Worm (Caenorhabditis elegans): ENCODE measurements around the gene srd-8.

The srd-8 gene

ce11 chrIV:5602415-5602814, 43.0 kb downstream of the srd-8 start:
- peak; percentile 74 for TF ChIP-seq hlh-30 (tag; optimal IDR thresholded peaks at IDR 0.05; ENCODE audit: insufficient read depth)
- no peak for TF ChIP-seq ceh-82 (tag; optimal IDR thresholded peaks at IDR 0.05)
- TF ChIP-seq nhr-11 (tag; optimal IDR thresholded peaks at IDR 0.05): no peak

DNA sequence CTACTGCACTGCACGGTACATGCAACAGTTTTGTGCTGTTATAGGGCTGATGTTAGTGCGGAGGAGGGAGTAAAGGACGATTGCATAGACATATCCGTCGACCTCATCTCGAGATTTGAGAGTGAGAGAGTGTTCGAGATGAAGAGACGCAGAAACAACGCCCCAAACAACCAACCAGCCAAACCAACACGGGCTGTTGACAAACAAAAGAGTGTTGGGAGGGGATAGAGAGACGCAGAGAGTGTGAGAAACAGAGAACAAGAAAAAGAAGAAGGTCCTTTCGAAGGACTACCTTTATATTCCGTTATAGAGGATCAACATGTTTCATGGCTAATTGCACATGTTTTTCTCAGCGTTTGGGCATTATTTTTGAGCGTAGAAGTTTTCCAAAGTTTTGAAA, 45.1 kb downstream of the srd-8 start:
- no peak for TF ChIP-seq ZK546.5 (tag; optimal IDR thresholded peaks at IDR 0.05)
- TF ChIP-seq dpl-1 (GFP tag; optimal IDR thresholded peaks at IDR 0.05): no peak
- TF ChIP-seq ama-1 (optimal IDR thresholded peaks at IDR 0.05): no peak
- TF ChIP-seq lin-38 (GFP tag; IDR thresholded peaks at IDR 0.05): no peak
- peak; percentile 98 for TF ChIP-seq aha-1 (tag)
- no peak for TF ChIP-seq set-16 (GFP tag; IDR thresholded peaks at IDR 0.05)
- TF ChIP-seq D1046.2 (GFP tag; IDR thresholded peaks at IDR 0.05): no peak
- TF ChIP-seq nhr-237 (tag; optimal IDR thresholded peaks at IDR 0.05): no peak
- TF ChIP-seq zip-2 (tag; optimal IDR thresholded peaks at IDR 0.05): no peak
- no peak for TF ChIP-seq ceh-20 (GFP tag; IDR thresholded peaks at IDR 0.05)
- TF ChIP-seq mes-2 (tag; optimal IDR thresholded peaks at IDR 0.05; ENCODE audit: poor library complexity, severe bottlenecking): peak; percentile 35
- no peak for TF ChIP-seq F26F4.8 (GFP tag; conservative IDR thresholded peaks at IDR 0.05)
- no peak for TF ChIP-seq nhr-102 (tag; optimal IDR thresholded peaks at IDR 0.05)
- TF ChIP-seq mep-1 (tag; optimal IDR thresholded peaks at IDR 0.05): no peak
- no peak for TF ChIP-seq nhr-10 (tag; optimal IDR thresholded peaks at IDR 0.05)
- TF ChIP-seq tag-97 (GFP tag; IDR thresholded peaks at IDR 0.05): no peak
- no peak for TF ChIP-seq nhr-11 (tag; optimal IDR thresholded peaks at IDR 0.05)
- TF ChIP-seq unc-62 (GFP tag; optimal IDR thresholded peaks at IDR 0.05 in 1 of 2): peak in 1 of 2 experiments; percentile 98
- no peak for TF ChIP-seq unc-62 (tag; optimal IDR thresholded peaks at IDR 0.05)
- no peak for TF ChIP-seq zip-11 (GFP tag; IDR thresholded peaks at IDR 0.05)
- no peak for TF ChIP-seq jun-1 (tag; optimal IDR thresholded peaks at IDR 0.05)
- TF ChIP-seq unc-130 (GFP tag; optimal IDR thresholded peaks at IDR 0.05): no peak
- no peak for TF ChIP-seq T20F7.1 (GFP tag; optimal IDR thresholded peaks at IDR 0.05)
- TF ChIP-seq saeg-2 (GFP tag; IDR thresholded peaks at IDR 0.05): no peak
- TF ChIP-seq dve-1 (tag; optimal IDR thresholded peaks at IDR 0.05; ENCODE audit: insufficient read depth): no peak
- TF ChIP-seq nhr-48 (tag; optimal IDR thresholded peaks at IDR 0.05): no peak
- no peak for TF ChIP-seq daf-8 (GFP tag; IDR thresholded peaks at IDR 0.05)
- no peak for TF ChIP-seq php-3 (GFP tag; IDR thresholded peaks at IDR 0.05)
- no peak for TF ChIP-seq madf-9 (GFP tag; conservative IDR thresholded peaks at IDR 0.05)
- TF ChIP-seq F44E2.7 (GFP tag; IDR thresholded peaks at IDR 0.05): no peak
- TF ChIP-seq mxl-3 (GFP tag; optimal IDR thresholded peaks at IDR 0.05): no peak
- TF ChIP-seq nhr-76 (tag; optimal IDR thresholded peaks at IDR 0.05): no peak
- no peak for TF ChIP-seq unc-39 (tag; optimal IDR thresholded peaks at IDR 0.05)
- TF ChIP-seq nhr-42 (GFP tag; IDR thresholded peaks at IDR 0.05): no peak
- no peak for TF ChIP-seq mxl-2 (GFP tag; conservative IDR thresholded peaks at IDR 0.05)
- TF ChIP-seq mdt-29 (GFP tag; IDR thresholded peaks at IDR 0.05): no peak
- peak in 1 of 2 experiments; percentile 84 for TF ChIP-seq daf-16 (GFP tag; optimal IDR thresholded peaks at IDR 0.05)
- peak; percentile 2 for TF ChIP-seq daf-16 (tag; optimal IDR thresholded peaks at IDR 0.05)
- peak; percentile 34; the same call in 1 of the 2 replicates for TF ChIP-seq T26A8.4 (GFP tag; IDR thresholded peaks at IDR 0.05)
- TF ChIP-seq ceh-32 (tag; optimal IDR thresholded peaks at IDR 0.05; ENCODE audit: poor library complexity): no peak
- no peak for TF ChIP-seq daf-12 (tag; optimal IDR thresholded peaks at IDR 0.05)
- peak; percentile 37 for TF ChIP-seq hlh-11 (tag; optimal IDR thresholded peaks at IDR 0.05)
- no peak for TF ChIP-seq ceh-82 (tag; optimal IDR thresholded peaks at IDR 0.05)
- TF ChIP-seq arid-1 (GFP tag; conservative IDR thresholded peaks at IDR 0.05): no peak
- no peak for TF ChIP-seq ztf-7 (tag; optimal IDR thresholded peaks at IDR 0.05)
- no peak for TF ChIP-seq aly-2 (tag; optimal IDR thresholded peaks at IDR 0.05)
- no peak for TF ChIP-seq daf-19 (GFP tag; conservative IDR thresholded peaks at IDR 0.05)
- TF ChIP-seq nhr-25 (tag; optimal IDR thresholded peaks at IDR 0.05; ENCODE audit: borderline replicate concordance, insufficient read depth): no peak
- no peak for TF ChIP-seq duxl-1 (tag; optimal IDR thresholded peaks at IDR 0.05; ENCODE audit: poor library complexity)
- no peak for TF ChIP-seq vab-7 (GFP tag; IDR thresholded peaks at IDR 0.05)

Measured in whole organism, L4 larva.